Fruit fly (Drosophila melanogaster) whole organism, prepupa: ENCODE measurements around the gene Cox17.

Experiments
- Blimp-1 ChIP-seq: fragments of 200-800 bp; sonication (Bioruptor generic); optimal IDR thresholded peaks from 3 replicates; lab custom pipeline; 2017; ENCODE audit warnings: missing biosample characterization, missing genetic modification characterization, mild to moderate bottlenecking, moderate library complexity, missing genetic modification reagents
- CG10631 ChIP-seq: fragments of 200-800 bp; sonication (Bioruptor generic); optimal IDR thresholded peaks from 2 replicates; lab custom pipeline; 2016; ENCODE audit warnings: missing biosample characterization, missing genetic modification characterization
- CG10669 ChIP-seq: fragments of 200-800 bp; sonication (Bioruptor generic); optimal IDR thresholded peaks from 3 replicates; lab custom pipeline; 2018; ENCODE audit warnings: missing biosample characterization, mild to moderate bottlenecking, missing genetic modification characterization, moderate library complexity
- CG11762 ChIP-seq: fragments of 200-800 bp; sonication (Bioruptor generic); optimal IDR thresholded peaks from 3 replicates; lab custom pipeline; 2016; ENCODE audit warnings: missing biosample characterization, missing genetic modification characterization; ENCODE audit not compliant: insufficient read depth
- CG11902 ChIP-seq: fragments of 200-800 bp; sonication (Bioruptor generic); optimal IDR thresholded peaks from 3 replicates; lab custom pipeline; 2016; ENCODE audit warnings: missing biosample characterization, missing genetic modification characterization
- CG15336 ChIP-seq: fragments of 200-800 bp; sonication (Bioruptor generic); IDR thresholded peaks from 2 replicates; pipeline ENCODE4 v1.3.6; 2022; ENCODE audit warnings: missing biosample characterization, missing genetic modification characterization
- CG1621 ChIP-seq: fragments of 200-800 bp; sonication (Bioruptor generic); optimal IDR thresholded peaks from 3 replicates; lab custom pipeline; 2018; ENCODE audit warnings: missing biosample characterization, mild to moderate bottlenecking, missing genetic modification characterization
- CG16779 ChIP-seq: fragments of 200-800 bp; sonication (Bioruptor generic); optimal IDR thresholded peaks from 3 replicates; lab custom pipeline; 2017; ENCODE audit warnings: missing biosample characterization, mild to moderate bottlenecking, missing genetic modification characterization
- CG3032 ChIP-seq: fragments of 200-800 bp; optimal IDR thresholded peaks from 2 replicates; lab custom pipeline; 2019; ENCODE audit warnings: missing biosample characterization, mild to moderate bottlenecking, missing genetic modification characterization, moderate library complexity
- CG31627 ChIP-seq: fragments of 200-800 bp; sonication (Bioruptor generic); optimal IDR thresholded peaks from 3 replicates; lab custom pipeline; 2016; ENCODE audit warnings: missing biosample characterization, missing genetic modification characterization
- CG32006 ChIP-seq: fragments of 200-800 bp; sonication (Bioruptor generic); optimal IDR thresholded peaks from 3 replicates; lab custom pipeline; 2017; ENCODE audit warnings: missing biosample characterization, mild to moderate bottlenecking, missing genetic modification characterization
- CG34406 ChIP-seq: fragments of 200-800 bp; sonication (Bioruptor generic); optimal IDR thresholded peaks from 3 replicates; lab custom pipeline; 2016; ENCODE audit warnings: missing biosample characterization, missing genetic modification characterization
- CG3919 ChIP-seq: fragments of 200-800 bp; sonication (Bioruptor generic); optimal IDR thresholded peaks from 3 replicates; lab custom pipeline; 2016; ENCODE audit warnings: missing biosample characterization, missing genetic modification characterization
- CG4318 ChIP-seq: fragments of 200-800 bp; sonication (Bioruptor generic); optimal IDR thresholded peaks from 3 replicates; lab custom pipeline; 2017; ENCODE audit warnings: missing biosample characterization, mild to moderate bottlenecking, missing genetic modification characterization
- CG6163 ChIP-seq: fragments of 200-800 bp; sonication (Bioruptor generic); IDR thresholded peaks from 3 replicates; pipeline ENCODE4 v1.3.6; 2022; ENCODE audit warnings: missing biosample characterization, missing genetic modification characterization
- CG6276 ChIP-seq: fragments of 200-800 bp; sonication (Bioruptor generic); optimal IDR thresholded peaks from 2 replicates; lab custom pipeline; 2017; ENCODE audit warnings: missing biosample characterization, mild to moderate bottlenecking, missing genetic modification characterization
- CG6792 ChIP-seq: fragments of 200-800 bp; sonication (Bioruptor generic); optimal IDR thresholded peaks from 3 replicates; lab custom pipeline; 2016; ENCODE audit warnings: missing biosample characterization, missing genetic modification characterization
- CG6808 ChIP-seq: fragments of 200-800 bp; sonication (Bioruptor generic); optimal IDR thresholded peaks from 3 replicates; lab custom pipeline; 2017; ENCODE audit warnings: missing biosample characterization, missing genetic modification characterization, mild to moderate bottlenecking, moderate library complexity, missing genetic modification reagents
- CG6854 ChIP-seq: fragments of 200-800 bp; sonication (Bioruptor generic); optimal IDR thresholded peaks from 2 replicates; lab custom pipeline; 2017; ENCODE audit warnings: missing biosample characterization, mild to moderate bottlenecking, missing genetic modification characterization
- CG7368 ChIP-seq: fragments of 200-800 bp; sonication (Bioruptor generic); optimal IDR thresholded peaks from 3 replicates; lab custom pipeline; 2016; ENCODE audit warnings: missing biosample characterization, missing genetic modification characterization
- CG8119 ChIP-seq: fragments of 200-800 bp; sonication (Bioruptor generic); IDR thresholded peaks from 3 replicates; pipeline ENCODE4 v1.3.6; 2022; ENCODE audit warnings: missing biosample characterization, missing genetic modification characterization
- CG8319 ChIP-seq: fragments of 200-800 bp; sonication (Bioruptor generic); optimal IDR thresholded peaks from 3 replicates; lab custom pipeline; 2016; ENCODE audit warnings: missing biosample characterization, missing genetic modification characterization
- CG8632 ChIP-seq: fragments of 200-800 bp; sonication (Bioruptor generic); optimal IDR thresholded peaks from 3 replicates; lab custom pipeline; 2016; ENCODE audit warnings: missing biosample characterization, missing genetic modification characterization
- CG9139 ChIP-seq: fragments of 200-800 bp; sonication (Bioruptor generic); optimal IDR thresholded peaks from 3 replicates; lab custom pipeline; 2017; ENCODE audit warnings: missing biosample characterization, mild to moderate bottlenecking, missing genetic modification characterization
- Eip75B ChIP-seq: fragments of 200-800 bp; sonication (Bioruptor generic); optimal IDR thresholded peaks from 3 replicates; lab custom pipeline; 2016; ENCODE audit warnings: missing biosample characterization, missing genetic modification characterization
- Eip78C ChIP-seq: fragments of 200-800 bp; sonication (Bioruptor generic); peaks from one replicate; lab custom pipeline; 2016; ENCODE audit warnings: missing biosample characterization, missing genetic modification characterization
- Eip93F ChIP-seq: fragments of 200-800 bp; sonication (Bioruptor generic); optimal IDR thresholded peaks from 2 replicates; lab custom pipeline; 2016; ENCODE audit warnings: missing biosample characterization, mild to moderate bottlenecking, missing genetic modification characterization
- Ets21C ChIP-seq: fragments of 200-800 bp; sonication (Bioruptor generic); optimal IDR thresholded peaks from 3 replicates; lab custom pipeline; 2016; ENCODE audit warnings: missing biosample characterization, missing genetic modification characterization
- Ets96B ChIP-seq: fragments of 200-800 bp; optimal IDR thresholded peaks from 2 replicates; lab custom pipeline; 2019; ENCODE audit warnings: missing biosample characterization, mild to moderate bottlenecking, missing genetic modification characterization, moderate library complexity
- Hr38 ChIP-seq: sonication (Bioruptor generic); optimal IDR thresholded peaks from 2 replicates; lab custom pipeline; 2016; ENCODE audit warnings: missing biosample characterization, missing genetic modification characterization
- Hr39 ChIP-seq: fragments of 200-800 bp; sonication (Bioruptor generic); optimal IDR thresholded peaks from 2 replicates; lab custom pipeline; 2016; ENCODE audit warnings: missing biosample characterization, missing genetic modification characterization
- Lpt ChIP-seq: fragments of 200-800 bp; sonication (Bioruptor generic); optimal IDR thresholded peaks from 3 replicates; lab custom pipeline; 2016; ENCODE audit warnings: missing biosample characterization, missing genetic modification characterization
- Met ChIP-seq: fragments of 200-800 bp; sonication (Bioruptor generic); optimal IDR thresholded peaks from 3 replicates; lab custom pipeline; 2016; ENCODE audit warnings: missing biosample characterization, missing genetic modification characterization
- OdsH ChIP-seq: fragments of 200-800 bp; sonication (Bioruptor generic); optimal IDR thresholded peaks from 3 replicates; lab custom pipeline; 2016; ENCODE audit warnings: missing biosample characterization, missing genetic modification characterization
- Smox ChIP-seq: fragments of 200-800 bp; sonication (Bioruptor generic); optimal IDR thresholded peaks from 3 replicates; lab custom pipeline; 2016; ENCODE audit warnings: missing biosample characterization, missing genetic modification characterization
- Sox14 ChIP-seq: fragments of 200-800 bp; sonication (Bioruptor generic); optimal IDR thresholded peaks from 3 replicates; lab custom pipeline; 2016; ENCODE audit warnings: missing biosample characterization, missing genetic modification characterization
- achi ChIP-seq: fragments of 200-800 bp; sonication (Bioruptor generic); optimal IDR thresholded peaks from 3 replicates; lab custom pipeline; 2016; ENCODE audit warnings: missing biosample characterization, missing genetic modification characterization
- acj6 ChIP-seq: fragments of 200-800 bp; sonication (Bioruptor generic); optimal IDR thresholded peaks from 3 replicates; lab custom pipeline; 2016; ENCODE audit warnings: missing biosample characterization, missing genetic modification characterization
- cyc ChIP-seq: fragments of 200-800 bp; sonication (Bioruptor generic); optimal IDR thresholded peaks from 3 replicates; lab custom pipeline; 2016; ENCODE audit warnings: missing biosample characterization, missing genetic modification characterization
- dac ChIP-seq: fragments of 200-800 bp; sonication (Bioruptor generic); optimal IDR thresholded peaks from 2 replicates; lab custom pipeline; 2017; ENCODE audit warnings: missing biosample characterization, mild to moderate bottlenecking, missing genetic modification characterization
- dsx ChIP-seq: fragments of 200-800 bp; optimal IDR thresholded peaks from 3 replicates; lab custom pipeline; 2019; ENCODE audit warnings: missing biosample characterization, mild to moderate bottlenecking, missing genetic modification characterization, moderate library complexity; ENCODE audit not compliant: poor library complexity, severe bottlenecking
- eg ChIP-seq: fragments of 200-800 bp; sonication (Bioruptor generic); IDR thresholded peaks from 3 replicates; pipeline ENCODE4 v1.3.6; 2022; ENCODE audit warnings: missing biosample characterization, missing genetic modification characterization
- esn ChIP-seq: fragments of 200-800 bp; sonication (Bioruptor generic); optimal IDR thresholded peaks from 2 replicates; lab custom pipeline; 2016; ENCODE audit warnings: missing biosample characterization, mild to moderate bottlenecking, missing genetic modification characterization, moderate library complexity
- fd59A ChIP-seq: fragments of 200-800 bp; sonication (Bioruptor generic); optimal IDR thresholded peaks from 2 replicates; lab custom pipeline; 2017; ENCODE audit warnings: missing biosample characterization, mild to moderate bottlenecking, missing genetic modification characterization, missing genetic modification reagents
- fd85E ChIP-seq: fragments of 200-800 bp; sonication (Bioruptor generic); optimal IDR thresholded peaks from 3 replicates; lab custom pipeline; 2016; ENCODE audit warnings: missing biosample characterization, missing genetic modification characterization
- pdm3 ChIP-seq: fragments of 200-800 bp; sonication (Bioruptor generic); optimal IDR thresholded peaks from 3 replicates; lab custom pipeline; 2016; ENCODE audit warnings: missing biosample characterization, missing genetic modification characterization
- salr ChIP-seq, 2 experiments: fragments of 200-800 bp; sonication (Bioruptor generic); optimal IDR thresholded peaks; 3 replicates each; lab custom pipeline; 2016 to 2018; ENCODE audit warnings: missing biosample characterization in 2 of 2, missing genetic modification characterization in 2 of 2, mild to moderate bottlenecking in 1 of 2
- spab ChIP-seq: fragments of 200-800 bp; sonication (Bioruptor generic); optimal IDR thresholded peaks from 2 replicates; lab custom pipeline; 2017; ENCODE audit warnings: missing biosample characterization, mild to moderate bottlenecking, missing genetic modification characterization, missing genetic modification reagents
- ss ChIP-seq, 2 experiments: fragments of 200-800 bp; sonication (Bioruptor generic); optimal IDR thresholded peaks; 2 replicates in 1 of 2; 3 replicates in 1 of 2; lab custom pipeline; 2017 to 2018; ENCODE audit warnings: mild to moderate bottlenecking in 2 of 2, missing biosample characterization in 2 of 2, missing genetic modification characterization in 2 of 2, moderate library complexity in 1 of 2
- svp ChIP-seq: fragments of 200-800 bp; sonication (Bioruptor generic); peaks from one replicate; lab custom pipeline; 2016; ENCODE audit warnings: missing biosample characterization, missing genetic modification characterization
- topi ChIP-seq: fragments of 200-800 bp; sonication (Bioruptor generic); optimal IDR thresholded peaks from 3 replicates; lab custom pipeline; 2016; ENCODE audit warnings: missing biosample characterization, missing genetic modification characterization
- vri ChIP-seq: fragments of 200-800 bp; sonication (Bioruptor generic); optimal IDR thresholded peaks from 3 replicates; lab custom pipeline; 2016; ENCODE audit warnings: missing biosample characterization, mild to moderate bottlenecking, missing genetic modification characterization

Cox17 gene

dm6 chrX:15079163-15079809 lies 5.2 kb downstream of the Cox17 start:
- no peak for TF ChIP-seq Hr39 (GFP tag; lab: Kevin White, UChicago)
- no peak for TF ChIP-seq cyc
- peak; percentile 23 for TF ChIP-seq Ets96B
- peak; percentile 41 for TF ChIP-seq CG16779 (tag; lab: Kevin White, UChicago)
- TF ChIP-seq CG11762 (GFP tag; lab: Kevin White, UChicago): no peak
- TF ChIP-seq Lpt (GFP tag; lab: Kevin White, UChicago): peak; percentile 5
- TF ChIP-seq svp (GFP tag; lab: Kevin White, UChicago): peak; percentile 82
- peak; percentile 62 for TF ChIP-seq Eip93F (GFP tag; lab: Kevin White, UChicago)
- no peak for TF ChIP-seq Hr38 (GFP tag; lab: Kevin White, UChicago)
- peak; percentile 9 for TF ChIP-seq CG10669
- peak; percentile 32 for TF ChIP-seq spab (GFP tag; lab: Kevin White, UChicago)
- TF ChIP-seq esn (GFP tag; lab: Kevin White, UChicago): no peak
- no peak for TF ChIP-seq Eip75B (GFP tag; lab: Kevin White, UChicago)
- TF ChIP-seq CG6808 (GFP tag; lab: Kevin White, UChicago): peak; percentile 46
- no peak for TF ChIP-seq CG31627 (GFP tag; lab: Kevin White, UChicago)
- no peak for TF ChIP-seq CG8632 (GFP tag; lab: Kevin White, UChicago)
- TF ChIP-seq CG7368 (GFP tag; lab: Kevin White, UChicago): no peak
- no peak for TF ChIP-seq dac (GFP tag; lab: Kevin White, UChicago)
- no peak for TF ChIP-seq CG3032
- TF ChIP-seq CG4318 (GFP tag; lab: Kevin White, UChicago): no peak
- peak; percentile 86 for TF ChIP-seq vri
- TF ChIP-seq CG34406 (GFP tag; lab: Kevin White, UChicago): no peak
- TF ChIP-seq CG6854 (GFP tag; lab: Kevin White, UChicago): no peak
- TF ChIP-seq Blimp-1 (GFP tag; lab: Kevin White, UChicago): no peak
- TF ChIP-seq salr (GFP tag; optimal IDR thresholded peaks at IDR 0.05; lab: Kevin White, UChicago): no peak
- TF ChIP-seq CG3919 (GFP tag; lab: Kevin White, UChicago): peak; percentile 10
- no peak for TF ChIP-seq achi (GFP tag; lab: Kevin White, UChicago)
- TF ChIP-seq CG6276 (GFP tag; lab: Kevin White, UChicago): peak; percentile 75
- TF ChIP-seq Smox (GFP tag; lab: Kevin White, UChicago): no peak
- no peak for TF ChIP-seq CG11902 (GFP tag; lab: Kevin White, UChicago)
- TF ChIP-seq Sox14 (GFP tag; lab: Kevin White, UChicago): no peak
- no peak for TF ChIP-seq topi (GFP tag; lab: Kevin White, UChicago)
- peak; percentile 21 for TF ChIP-seq CG8319 (GFP tag; lab: Kevin White, UChicago)
- no peak for TF ChIP-seq CG6792 (GFP tag; lab: Kevin White, UChicago)
- TF ChIP-seq eg (GFP tag; lab: Robert Waterston, UW): no peak
- peak; percentile 13 for TF ChIP-seq CG32006 (GFP tag; lab: Kevin White, UChicago)
- TF ChIP-seq CG1621: no peak
- no peak for TF ChIP-seq Ets21C (GFP tag; lab: Kevin White, UChicago)
- TF ChIP-seq CG15336 (GFP tag; lab: Robert Waterston, UW): no peak
- peak; percentile 54 for TF ChIP-seq Eip78C
- peak; percentile 59 for TF ChIP-seq CG9139 (GFP tag; lab: Kevin White, UChicago)
- TF ChIP-seq CG10631: no peak
- no peak for TF ChIP-seq pdm3 (GFP tag; lab: Kevin White, UChicago)
- TF ChIP-seq CG8119 (GFP tag; lab: Robert Waterston, UW): peak; percentile 37; the same call in 1 of the 3 replicates
- no peak for TF ChIP-seq OdsH (GFP tag; lab: Kevin White, UChicago)
- TF ChIP-seq dsx (GFP tag; lab: Kevin White, UChicago): no peak
- peak; percentile 48; the same call in 2 of the 3 replicates for TF ChIP-seq CG6163 (GFP tag; lab: Robert Waterston, UW)
- no peak for TF ChIP-seq Met (GFP tag; lab: Kevin White, UChicago)
- peak; percentile 49 to 87 for TF ChIP-seq ss (GFP tag; optimal IDR thresholded peaks at IDR 0.05; lab: Kevin White, UChicago)
- TF ChIP-seq fd59A: no peak
- no peak for TF ChIP-seq fd85E (GFP tag; lab: Kevin White, UChicago)
- no peak for TF ChIP-seq acj6 (GFP tag; lab: Kevin White, UChicago)
